Fruit fly (Drosophila melanogaster) whole organism, embryonic: ENCODE results near the gene Rab10.

Source experiments
- Antp ChIP-seq: fragments of 200-800 bp; sonication (Bioruptor generic); optimal IDR thresholded peaks from 3 replicates; lab custom pipeline; 2016; ENCODE audit warnings: missing biosample characterization, missing genetic modification characterization
- Atf6 ChIP-seq: fragments of 200-800 bp; sonication (Bioruptor generic); IDR thresholded peaks from 2 replicates; pipeline ENCODE4 v1.3.6; 2022; ENCODE audit warnings: missing biosample characterization, missing genetic modification characterization
- CG10267 ChIP-seq: fragments of 200-800 bp; sonication (Bioruptor generic); optimal IDR thresholded peaks from 2 replicates; lab custom pipeline; 2018; ENCODE audit warnings: missing biosample characterization, mild to moderate bottlenecking, missing genetic modification characterization, moderate library complexity
- CG11085 ChIP-seq: fragments of 200-800 bp; sonication (Bioruptor generic); IDR thresholded peaks from 2 replicates; pipeline ENCODE4 v1.3.6; 2022; ENCODE audit warnings: missing biosample characterization, missing genetic modification characterization
- CG11456 ChIP-seq: fragments of 200-800 bp; sonication (Bioruptor generic); IDR thresholded peaks from 3 replicates; pipeline ENCODE4 v1.3.6; 2022; ENCODE audit warnings: missing biosample characterization, missing genetic modification characterization
- CG12299 ChIP-seq: fragments of 200-800 bp; sonication (Bioruptor generic); optimal IDR thresholded peaks from 2 replicates; lab custom pipeline; 2018; ENCODE audit warnings: missing biosample characterization, mild to moderate bottlenecking, missing genetic modification characterization
- CG12659 ChIP-seq: fragments of 200-800 bp; sonication (Bioruptor generic); optimal IDR thresholded peaks from 3 replicates; lab custom pipeline; 2017; ENCODE audit warnings: mild to moderate bottlenecking, missing biosample characterization, missing genetic modification reagents, missing genetic modification characterization
- CG12744 ChIP-seq: fragments of 200-800 bp; sonication (Bioruptor generic); optimal IDR thresholded peaks from 2 replicates; lab custom pipeline; 2016; ENCODE audit warnings: missing biosample characterization, missing genetic modification characterization
- CG12942 ChIP-seq: fragments of 200-800 bp; sonication (Bioruptor generic); optimal IDR thresholded peaks from 3 replicates; lab custom pipeline; 2016; ENCODE audit warnings: missing biosample characterization, missing genetic modification characterization
- CG13287 ChIP-seq: fragments of 200-800 bp; sonication (Bioruptor generic); IDR thresholded peaks from 2 replicates; pipeline ENCODE4 v1.3.6; 2022; ENCODE audit warnings: missing biosample characterization, missing genetic modification characterization; ENCODE audit not compliant: partially characterized antibody
- CG15479 ChIP-seq: fragments of 200-800 bp; sonication (Bioruptor generic); optimal IDR thresholded peaks from 3 replicates; lab custom pipeline; 2019; ENCODE audit warnings: missing biosample characterization, mild to moderate bottlenecking, missing genetic modification characterization, moderate library complexity
- CG1792 ChIP-seq: fragments of 200-800 bp; sonication (Bioruptor generic); optimal IDR thresholded peaks from 2 replicates; lab custom pipeline; 2016; ENCODE audit warnings: missing biosample characterization, missing genetic modification characterization
- CG1832 ChIP-seq: fragments of 200-800 bp; sonication (Bioruptor generic); optimal IDR thresholded peaks from 2 replicates; lab custom pipeline; 2017; ENCODE audit warnings: missing biosample characterization, mild to moderate bottlenecking, missing genetic modification characterization, inconsistent platforms
- CG2712 ChIP-seq: fragments of 200-800 bp; optimal IDR thresholded peaks from 3 replicates; lab custom pipeline; 2019; ENCODE audit warnings: missing biosample characterization, mild to moderate bottlenecking, missing genetic modification characterization, moderate library complexity
- CG30431 ChIP-seq: fragments of 200-800 bp; sonication (Bioruptor generic); optimal IDR thresholded peaks from 2 replicates; lab custom pipeline; 2017; ENCODE audit warnings: missing biosample characterization, missing genetic modification characterization
- CG31441 ChIP-seq: fragments of 200-800 bp; sonication (Bioruptor generic); IDR thresholded peaks from 2 replicates; pipeline ENCODE4 v1.3.6; 2022; ENCODE audit warnings: missing biosample characterization, missing genetic modification characterization
- CG4617 ChIP-seq: fragments of 200-800 bp; sonication (Bioruptor generic); optimal IDR thresholded peaks from 3 replicates; lab custom pipeline; 2016; ENCODE audit warnings: missing biosample characterization, missing genetic modification characterization, borderline replicate concordance
- CG6683 ChIP-seq: fragments of 200-800 bp; sonication (Bioruptor generic); optimal IDR thresholded peaks from 2 replicates; lab custom pipeline; 2017; ENCODE audit warnings: missing biosample characterization, mild to moderate bottlenecking, missing genetic modification characterization, missing genetic modification reagents
- CG6765 ChIP-seq: fragments of 200-800 bp; sonication (Bioruptor generic); optimal IDR thresholded peaks from 3 replicates; lab custom pipeline; 2017; ENCODE audit warnings: missing biosample characterization, mild to moderate bottlenecking, missing genetic modification characterization
- CG6791 ChIP-seq: fragments of 200-800 bp; sonication (Bioruptor generic); IDR thresholded peaks from 3 replicates; pipeline ENCODE4 v1.3.6; 2022; ENCODE audit warnings: missing biosample characterization, missing genetic modification characterization; ENCODE audit not compliant: partially characterized antibody
- CG7928 ChIP-seq: fragments of 200-800 bp; sonication (Bioruptor generic); optimal IDR thresholded peaks from 2 replicates; lab custom pipeline; 2017; ENCODE audit warnings: missing biosample characterization, mild to moderate bottlenecking, missing genetic modification characterization
- CG7963 ChIP-seq: fragments of 200-800 bp; sonication (Bioruptor generic); IDR thresholded peaks from 3 replicates; pipeline ENCODE4 v1.3.6; 2022; ENCODE audit warnings: missing biosample characterization, missing genetic modification characterization; ENCODE audit not compliant: partially characterized antibody
- CG8290 ChIP-seq, 3 experiments: fragments of 200-800 bp; sonication (Bioruptor generic); optimal IDR thresholded peaks; 2 replicates each; lab custom pipeline; 2016 to 2019; ENCODE audit warnings: missing biosample characterization in 3 of 3, missing genetic modification characterization in 3 of 3, mild to moderate bottlenecking in 2 of 3, moderate library complexity in 1 of 3
- Doc3 ChIP-seq: fragments of 200-800 bp; sonication (Bioruptor generic); IDR thresholded peaks from 3 replicates; pipeline ENCODE4 v1.3.6; 2022; ENCODE audit warnings: missing biosample characterization, missing genetic modification characterization; ENCODE audit not compliant: partially characterized antibody
- Hmr ChIP-seq: fragments of 200-800 bp; sonication (Bioruptor generic); optimal IDR thresholded peaks from 3 replicates; lab custom pipeline; 2017; ENCODE audit warnings: mild to moderate bottlenecking, missing biosample characterization, missing genetic modification reagents, missing genetic modification characterization
- Max ChIP-seq: fragments of 200-800 bp; sonication (Bioruptor generic); optimal IDR thresholded peaks from 2 replicates; lab custom pipeline; 2016; ENCODE audit warnings: missing biosample characterization, mild to moderate bottlenecking, missing genetic modification characterization
- Neu2 ChIP-seq: fragments of 200-800 bp; sonication (Bioruptor generic); optimal IDR thresholded peaks from 3 replicates; lab custom pipeline; 2016; ENCODE audit warnings: missing biosample characterization, missing genetic modification characterization, borderline replicate concordance
- Poxn ChIP-seq: fragments of 200-800 bp; sonication (Bioruptor generic); IDR thresholded peaks from 2 replicates; pipeline ENCODE4 v1.3.6; 2022; ENCODE audit warnings: missing biosample characterization, missing genetic modification characterization
- Sry-δ ChIP-seq: fragments of 200-800 bp; sonication (Bioruptor generic); optimal IDR thresholded peaks from 2 replicates; lab custom pipeline; 2016; ENCODE audit warnings: missing biosample characterization, missing genetic modification characterization
- Xbp1 ChIP-seq: fragments of 200-800 bp; sonication (Bioruptor generic); optimal IDR thresholded peaks from 3 replicates; lab custom pipeline; 2016; ENCODE audit warnings: missing biosample characterization, mild to moderate bottlenecking, missing genetic modification characterization
- YL-1 ChIP-seq: fragments of 200-800 bp; sonication (Bioruptor generic); optimal IDR thresholded peaks from 3 replicates; lab custom pipeline; 2017; ENCODE audit warnings: missing biosample characterization, mild to moderate bottlenecking, missing genetic modification characterization
- cas ChIP-seq: fragments of 200-800 bp; sonication (Bioruptor generic); IDR thresholded peaks from 2 replicates; pipeline ENCODE4 v1.3.6; 2022; ENCODE audit warnings: missing biosample characterization, missing genetic modification characterization
- croc ChIP-seq: fragments of 200-800 bp; sonication (Bioruptor generic); conservative IDR thresholded peaks from 3 replicates; pipeline ENCODE4 v1.3.6; 2022; ENCODE audit warnings: missing biosample characterization, missing genetic modification characterization
- dan ChIP-seq: fragments of 200-800 bp; sonication (Bioruptor generic); IDR thresholded peaks from 2 replicates; pipeline ENCODE4 v1.3.6; 2022; ENCODE audit warnings: missing biosample characterization, missing genetic modification characterization
- gfzf ChIP-seq: fragments of 200-800 bp; sonication (Bioruptor generic); optimal IDR thresholded peaks from 2 replicates; lab custom pipeline; 2016; ENCODE audit warnings: missing biosample characterization, mild to moderate bottlenecking, missing genetic modification characterization, moderate library complexity
- gro ChIP-seq: fragments of 200-800 bp; sonication (Bioruptor generic); optimal IDR thresholded peaks from 2 replicates; lab custom pipeline; 2016; ENCODE audit warnings: missing biosample characterization, missing genetic modification characterization
- gsb-n ChIP-seq: fragments of 200-800 bp; sonication (Bioruptor generic); optimal IDR thresholded peaks from 3 replicates; lab custom pipeline; 2018; ENCODE audit warnings: missing biosample characterization, mild to moderate bottlenecking, missing genetic modification characterization
- hbn ChIP-seq: fragments of 200-800 bp; sonication (Bioruptor generic); IDR thresholded peaks from 2 replicates; pipeline ENCODE4 v1.3.6; 2022; ENCODE audit warnings: missing biosample characterization, missing genetic modification characterization; ENCODE audit not compliant: partially characterized antibody
- nmo ChIP-seq: fragments of 200-800 bp; sonication (Bioruptor generic); optimal IDR thresholded peaks from 2 replicates; lab custom pipeline; 2018; ENCODE audit warnings: missing biosample characterization, mild to moderate bottlenecking, missing genetic modification characterization, moderate library complexity
- phol ChIP-seq: fragments of 200-800 bp; sonication (Bioruptor generic); optimal IDR thresholded peaks from 3 replicates; lab custom pipeline; 2018; ENCODE audit warnings: missing biosample characterization, mild to moderate bottlenecking, missing genetic modification characterization, moderate library complexity
- sens ChIP-seq: fragments of 200-800 bp; sonication (Bioruptor generic); peaks from one replicate; lab custom pipeline; 2016; ENCODE audit warnings: missing biosample characterization, missing genetic modification characterization
- slbo ChIP-seq: fragments of 200-800 bp; sonication (Bioruptor generic); IDR thresholded peaks from 2 replicates; pipeline ENCODE4 v1.3.6; 2022; ENCODE audit warnings: missing biosample characterization, missing genetic modification characterization
- sna ChIP-seq: fragments of 200-800 bp; sonication (Bioruptor generic); IDR thresholded peaks from 2 replicates; pipeline ENCODE4 v1.3.6; 2022; ENCODE audit warnings: missing biosample characterization, missing genetic modification characterization; ENCODE audit not compliant: partially characterized antibody
- stwl ChIP-seq: fragments of 200-800 bp; sonication (Bioruptor generic); optimal IDR thresholded peaks from 3 replicates; lab custom pipeline; 2018; ENCODE audit warnings: missing biosample characterization, mild to moderate bottlenecking, missing genetic modification characterization, moderate library complexity
- sug ChIP-seq: fragments of 200-800 bp; optimal IDR thresholded peaks from 2 replicates; lab custom pipeline; 2019; ENCODE audit warnings: missing biosample characterization, mild to moderate bottlenecking, missing genetic modification characterization, moderate library complexity
- unc-4 ChIP-seq: fragments of 200-800 bp; sonication (Bioruptor generic); IDR thresholded peaks from 2 replicates; pipeline ENCODE4 v1.3.6; 2022; ENCODE audit warnings: missing biosample characterization, missing genetic modification characterization; ENCODE audit not compliant: partially characterized antibody
- vnd ChIP-seq: fragments of 200-800 bp; sonication (Bioruptor generic); IDR thresholded peaks from 3 replicates; pipeline ENCODE4 v1.3.6; 2022; ENCODE audit warnings: missing biosample characterization, missing genetic modification characterization; ENCODE audit not compliant: partially characterized antibody
- zen ChIP-seq: fragments of 200-800 bp; sonication (Bioruptor generic); optimal IDR thresholded peaks from 3 replicates; lab custom pipeline; 2018; ENCODE audit warnings: missing biosample characterization, mild to moderate bottlenecking, missing genetic modification characterization, moderate library complexity
- zen2 ChIP-seq: fragments of 200-800 bp; sonication (Bioruptor generic); IDR thresholded peaks from 3 replicates; pipeline ENCODE4 v1.3.6; 2022; ENCODE audit warnings: missing biosample characterization, missing genetic modification characterization; ENCODE audit not compliant: partially characterized antibody

The Rab10 gene

DNA sequence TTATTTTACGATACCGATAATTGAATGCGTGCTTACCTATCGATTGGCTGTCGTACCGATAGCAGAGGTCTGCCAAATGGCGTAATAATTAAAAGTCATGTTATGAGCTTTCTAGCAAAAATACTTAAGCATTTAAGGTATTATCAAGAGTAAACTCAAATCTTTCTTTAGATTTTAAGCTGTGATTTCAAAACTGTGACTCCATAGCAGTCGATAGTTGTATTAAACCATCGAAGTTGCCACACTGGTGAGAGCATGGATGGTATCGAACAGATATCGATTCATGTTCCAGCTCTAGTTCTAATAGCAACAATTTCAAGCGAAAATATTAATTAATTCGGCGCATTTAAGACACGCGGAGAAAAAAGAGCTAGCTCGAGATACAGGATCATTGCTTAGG, at the start of gene Rab10, which contains the start of gene CG17068 (continued):
- TF ChIP-seq CG6791 (GFP tag; lab: Robert Waterston, UW) (peak; percentile 81), CG4617 (GFP tag; lab: Kevin White, UChicago) (peak; percentile 69), hbn (GFP tag; lab: Robert Waterston, UW) (peak; percentile 93), CG7928 (GFP tag; lab: Kevin White, UChicago) (no peak), CG11085 (no peak), Antp (GFP tag; lab: Kevin White, UChicago) (peak; percentile 13), unc-4 (GFP tag; lab: Robert Waterston, UW) (peak; percentile 94), CG13287 (GFP tag; lab: Robert Waterston, UW) (peak; percentile 94), CG2712 (peak; percentile 31), CG12299 (tag; lab: Kevin White, UChicago) (peak; percentile 16), Neu2 (GFP tag; lab: Kevin White, UChicago) (no peak), dan (GFP tag; lab: Robert Waterston, UW) (no peak), CG7963 (peak; percentile 85), croc (GFP tag; lab: Robert Waterston, UW) (no peak), CG1832 (no peak), gfzf (GFP tag; lab: Kevin White, UChicago) (peak; percentile 32), CG10267 (tag; lab: Kevin White, UChicago) (peak; percentile 48), vnd (GFP tag; lab: Robert Waterston, UW) (peak; percentile 91), YL-1 (peak; percentile 24), CG11456 (GFP tag; lab: Robert Waterston, UW) (no peak), stwl (tag; lab: Kevin White, UChicago) (peak; percentile 43), Poxn (GFP tag; lab: Robert Waterston, UW) (no peak), sna (peak; percentile 88), Max (GFP tag; lab: Kevin White, UChicago) (peak; percentile 3), slbo (GFP tag; lab: Robert Waterston, UW) (no peak; the same call in 1 of the 2 replicates), CG12659 (GFP tag; lab: Kevin White, UChicago) (peak; percentile 34), CG30431 (GFP tag; lab: Kevin White, UChicago) (no peak), CG12744 (GFP tag; lab: Kevin White, UChicago) (no peak), Xbp1 (GFP tag; lab: Kevin White, UChicago) (peak; percentile 14), Hmr (GFP tag; lab: Kevin White, UChicago) (no peak), sens (GFP tag; lab: Kevin White, UChicago) (peak; percentile 88), sug (tag; lab: Kevin White, UChicago) (peak; percentile 19), Atf6 (GFP tag; lab: Robert Waterston, UW) (no peak), phol (peak; percentile 50), zen2 (GFP tag; lab: Robert Waterston, UW) (peak; percentile 91), CG8290 (GFP tag; optimal IDR thresholded peaks at IDR 0.05; lab: Kevin White, UChicago) (peak; percentile 44), CG8290 (tag; optimal IDR thresholded peaks at IDR 0.05; lab: Kevin White, UChicago) (peak in 1 of 2 experiments; percentile 12), CG31441 (peak; percentile 59; the same call in 1 of the 2 replicates), CG1792 (no peak), CG15479 (GFP tag; lab: Kevin White, UChicago) (peak; percentile 25), Doc3 (GFP tag; lab: Robert Waterston, UW) (peak; percentile 92), zen (tag; lab: Kevin White, UChicago) (peak; percentile 25), cas (no peak), gsb-n (no peak), gro (GFP tag; lab: Kevin White, UChicago) (peak; percentile 1), CG12942 (GFP tag; lab: Kevin White, UChicago) (no peak), nmo (GFP tag; lab: Kevin White, UChicago) (peak; percentile 50), Sry-δ (GFP tag; lab: Kevin White, UChicago) (peak; percentile 95), CG6765 (no peak), CG6683 (GFP tag; lab: Kevin White, UChicago) (no peak)
